Fruit fly (Drosophila melanogaster): ENCODE results near the gene CG8372.

- TF ChIP-seq cic (GFP tag; optimal IDR thresholded peaks at IDR 0.05): no peak
- no peak for TF ChIP-seq CG1620 (GFP tag; optimal IDR thresholded peaks at IDR 0.05)
- no peak for TF ChIP-seq CG11617 (GFP tag; optimal IDR thresholded peaks at IDR 0.05)
- no peak for TF ChIP-seq pad (GFP tag; optimal IDR thresholded peaks at IDR 0.05)
- TF ChIP-seq CG12768 (GFP tag; optimal IDR thresholded peaks at IDR 0.05): no peak
- TF ChIP-seq kay (GFP tag; ENCODE audit: borderline replicate concordance): no peak
- TF ChIP-seq CG7045 (GFP tag; optimal IDR thresholded peaks at IDR 0.05): no peak
- TF ChIP-seq Mnt (GFP tag; optimal IDR thresholded peaks at IDR 0.05): no peak
- TF ChIP-seq Hr96 (GFP tag; optimal IDR thresholded peaks at IDR 0.05): no peak
Observed at dm6 chr2L:8205871-8206270, 6.8 kb downstream of the CG8372 start, which contains the start of gene CG8419.

All from whole organism, adult.